Worm (Caenorhabditis elegans) whole organism, mixed stage, embryonic: Measurements from ENCODE around the gene Y37D8A.16.

Source experiments
- bed-3 ChIP-seq: fragments of 200-800 bp; sonication (Bioruptor generic); optimal IDR thresholded peaks from 3 replicates; lab custom pipeline; 2018; ENCODE audit warnings: mild to moderate bottlenecking, missing genetic modification characterization, moderate library complexity, missing compliant biosample characterization
- blmp-1 ChIP-seq: fragments of 150-350 bp; optimal IDR thresholded peaks from 2 replicates; lab custom pipeline; 2014; ENCODE audit warnings: missing biosample characterization, missing genetic modification characterization
- ces-1 ChIP-seq: fragments of 150-350 bp; optimal IDR thresholded peaks from 2 replicates; lab custom pipeline; 2014; ENCODE audit warnings: missing biosample characterization, missing genetic modification reagents, missing genetic modification characterization
- cnd-1 ChIP-seq: fragments of 200-800 bp; sonication (Bioruptor generic); optimal IDR thresholded peaks from 2 replicates; lab custom pipeline; 2018; ENCODE audit warnings: mild to moderate bottlenecking, missing genetic modification characterization, missing compliant biosample characterization
- elt-3 ChIP-seq: fragments of 150-350 bp; optimal IDR thresholded peaks from 2 replicates; lab custom pipeline; 2014; ENCODE audit warnings: missing biosample characterization, missing genetic modification characterization
- pha-4 ChIP-seq: fragments of 150-350 bp; optimal IDR thresholded peaks from 2 replicates; lab custom pipeline; 2018; ENCODE audit warnings: missing biosample characterization, missing genetic modification reagents, missing genetic modification characterization
- snpc-4 ChIP-seq: fragments of 150-350 bp; optimal IDR thresholded peaks from 2 replicates; lab custom pipeline; 2014; ENCODE audit warnings: missing biosample characterization, missing genetic modification characterization
- sptf-1 ChIP-seq: sonication (generic microtip); optimal IDR thresholded peaks from 2 replicates; lab custom pipeline; 2017; ENCODE audit warnings: mild to moderate bottlenecking, missing genetic modification characterization, moderate library complexity, missing compliant biosample characterization
- unc-39 ChIP-seq: fragments of 150-350 bp; optimal IDR thresholded peaks from 2 replicates; lab custom pipeline; 2014; ENCODE audit warnings: missing biosample characterization, missing genetic modification characterization

DNA sequence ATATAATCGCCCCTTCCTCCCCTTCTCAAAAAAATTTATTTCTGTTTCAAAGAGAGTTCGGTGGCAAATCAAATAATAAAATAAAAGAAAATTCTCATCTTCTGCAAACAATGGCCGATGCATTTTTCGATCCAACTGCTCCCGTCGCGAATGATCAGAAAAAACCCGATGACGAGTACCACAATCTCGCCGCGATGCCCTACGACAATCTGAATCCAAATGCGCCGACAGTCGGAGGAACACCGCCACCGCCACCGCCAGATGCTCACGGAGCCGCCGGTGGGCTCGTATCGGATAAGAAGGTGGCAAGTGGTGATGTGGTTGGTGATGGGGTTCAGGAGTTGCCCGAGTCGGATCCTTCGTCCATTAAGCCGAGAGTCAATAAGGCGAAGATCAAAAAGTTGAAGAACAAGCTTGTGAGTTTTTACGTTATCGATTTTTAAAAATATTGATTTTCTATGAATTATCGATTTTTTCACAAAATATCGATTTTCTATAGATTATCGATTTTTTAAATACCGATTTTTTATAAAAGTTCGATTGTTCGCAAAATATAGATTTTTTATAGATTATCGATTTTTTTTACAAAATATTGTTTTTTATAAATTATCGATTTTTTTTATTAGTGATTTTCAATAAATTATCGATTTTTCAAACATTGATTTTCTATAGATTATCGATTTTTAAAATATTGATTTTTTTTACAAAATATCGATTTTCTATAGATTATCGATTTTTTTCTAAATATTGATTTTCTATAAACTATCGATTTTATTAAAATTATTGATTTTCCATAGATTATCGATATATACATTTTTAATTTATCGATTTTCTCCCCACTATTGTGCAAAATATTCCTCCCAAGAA lies 33.1 kb upstream of the Y37D8A.16 start, which contains the start of gene Y39E4A.1:
- TF ChIP-seq bed-3 (GFP tag; lab: Kevin White, UChicago) (no peak), snpc-4 (no peak), sptf-1 (no peak), elt-3 (tag; lab: Kevin White, UChicago) (no peak), ces-1 (no peak), blmp-1 (no peak), unc-39 (tag; lab: Kevin White, UChicago) (no peak), pha-4 (tag; lab: Kevin White, UChicago) (no peak), cnd-1 (tag; lab: Kevin White, UChicago) (no peak)
